Worm (Caenorhabditis elegans) whole organism, mixed stage, embryonic: ENCODE measurements around the gene rpn-13.

ENCODE experiments used
- mab-5 ChIP-seq: fragments of 150-350 bp; optimal IDR thresholded peaks from 2 replicates; lab custom pipeline; 2014; ENCODE audit warnings: missing biosample characterization, missing genetic modification characterization
- nhr-76 ChIP-seq: sonication (generic microtip); optimal IDR thresholded peaks from 2 replicates; lab custom pipeline; 2017; ENCODE audit warnings: missing biosample characterization, missing genetic modification characterization

- TF ChIP-seq nhr-76 (tag; lab: Kevin White, UChicago) (no peak), mab-5 (tag; lab: Kevin White, UChicago) (no peak)
These were observed 32.7 kb downstream of the rpn-13 start, which contains the start of gene gar-2 for ce11 chrIII:6309066-6309465.
